Fruit fly (Drosophila melanogaster) whole organism, embryonic: ENCODE data around the gene HDAC4.

Source experiments
- Aef1 ChIP-seq: fragments of 200-800 bp; sonication (Bioruptor generic); IDR thresholded peaks from 3 replicates; pipeline ENCODE4 v1.3.6; 2022; ENCODE audit warnings: missing biosample characterization, missing genetic modification characterization
- Asciz ChIP-seq: fragments of 200-800 bp; sonication (Bioruptor generic); optimal IDR thresholded peaks from 2 replicates; lab custom pipeline; 2017; ENCODE audit warnings: missing biosample characterization, mild to moderate bottlenecking, missing genetic modification characterization, missing genetic modification reagents
- Bgb ChIP-seq: fragments of 200-800 bp; sonication (Bioruptor generic); IDR thresholded peaks from 2 replicates; pipeline ENCODE4 v1.3.6; 2022; ENCODE audit warnings: missing biosample characterization, missing genetic modification characterization; ENCODE audit not compliant: partially characterized antibody
- Blimp-1 ChIP-seq: fragments of 200-800 bp; sonication (Bioruptor generic); optimal IDR thresholded peaks from 3 replicates; lab custom pipeline; 2018; ENCODE audit warnings: missing biosample characterization, missing genetic modification characterization, mild to moderate bottlenecking, moderate library complexity, missing genetic modification reagents
- Bteb2 ChIP-seq: fragments of 200-800 bp; sonication (Bioruptor generic); optimal IDR thresholded peaks from 2 replicates; lab custom pipeline; 2016; ENCODE audit warnings: missing biosample characterization, missing genetic modification characterization
- CG10147 ChIP-seq: fragments of 200-800 bp; sonication (Bioruptor generic); optimal IDR thresholded peaks from 2 replicates; lab custom pipeline; 2019; ENCODE audit warnings: missing biosample characterization, mild to moderate bottlenecking, missing genetic modification characterization, moderate library complexity
- CG12391 ChIP-seq: fragments of 200-800 bp; sonication (Bioruptor generic); optimal IDR thresholded peaks from 3 replicates; lab custom pipeline; 2018; ENCODE audit warnings: missing biosample characterization, mild to moderate bottlenecking, missing genetic modification characterization, moderate library complexity
- CG13775 ChIP-seq: fragments of 200-800 bp; sonication (Bioruptor generic); optimal IDR thresholded peaks from 3 replicates; lab custom pipeline; 2017; ENCODE audit warnings: missing biosample characterization, mild to moderate bottlenecking, missing genetic modification characterization
- CG14710 ChIP-seq: fragments of 200-800 bp; sonication (Bioruptor generic); optimal IDR thresholded peaks from 3 replicates; lab custom pipeline; 2019; ENCODE audit warnings: missing biosample characterization, mild to moderate bottlenecking, missing genetic modification characterization, moderate library complexity
- CG15073 ChIP-seq: fragments of 200-800 bp; sonication (Bioruptor generic); optimal IDR thresholded peaks from 2 replicates; lab custom pipeline; 2016; ENCODE audit warnings: missing biosample characterization, missing genetic modification characterization
- CG16815 ChIP-seq: fragments of 200-800 bp; sonication (Bioruptor generic); optimal IDR thresholded peaks from 3 replicates; lab custom pipeline; 2017; ENCODE audit warnings: missing biosample characterization, mild to moderate bottlenecking, missing genetic modification characterization
- CG18764 ChIP-seq: fragments of 200-800 bp; sonication (Bioruptor generic); optimal IDR thresholded peaks from 3 replicates; lab custom pipeline; 2016; ENCODE audit warnings: missing biosample characterization, missing genetic modification characterization
- CG31441 ChIP-seq: fragments of 200-800 bp; sonication (Bioruptor generic); IDR thresholded peaks from 2 replicates; pipeline ENCODE4 v1.3.6; 2022; ENCODE audit warnings: missing biosample characterization, missing genetic modification characterization
- CG43689 ChIP-seq: fragments of 200-800 bp; sonication (Bioruptor generic); IDR thresholded peaks from 2 replicates; pipeline ENCODE4 v1.3.6; 2022; ENCODE audit warnings: missing biosample characterization, missing genetic modification characterization
- CG5180 ChIP-seq: fragments of 200-800 bp; sonication (Bioruptor generic); optimal IDR thresholded peaks from 3 replicates; lab custom pipeline; 2017; ENCODE audit warnings: missing biosample characterization, missing genetic modification characterization, mild to moderate bottlenecking, moderate library complexity, missing genetic modification reagents
- CG7372 ChIP-seq: fragments of 200-800 bp; sonication (Bioruptor generic); IDR thresholded peaks from 2 replicates; pipeline ENCODE4 v1.3.6; 2022; ENCODE audit warnings: missing biosample characterization, missing genetic modification characterization
- CG7556 ChIP-seq: fragments of 200-800 bp; sonication (Bioruptor generic); optimal IDR thresholded peaks from 2 replicates; lab custom pipeline; 2017; ENCODE audit warnings: missing biosample characterization, mild to moderate bottlenecking, missing genetic modification characterization
- CG8281 ChIP-seq: fragments of 200-800 bp; sonication (Bioruptor generic); optimal IDR thresholded peaks from 2 replicates; lab custom pipeline; 2018; ENCODE audit warnings: missing biosample characterization, mild to moderate bottlenecking, missing genetic modification characterization, moderate library complexity
- CG9609 ChIP-seq: fragments of 200-800 bp; sonication (Bioruptor generic); optimal IDR thresholded peaks from 3 replicates; lab custom pipeline; 2016; ENCODE audit warnings: missing biosample characterization, missing genetic modification characterization
- CrebB ChIP-seq: fragments of 200-800 bp; sonication (Bioruptor generic); optimal IDR thresholded peaks from 3 replicates; lab custom pipeline; 2018; ENCODE audit warnings: missing biosample characterization, mild to moderate bottlenecking, missing genetic modification characterization
- D19B ChIP-seq: fragments of 200-800 bp; sonication (Bioruptor generic); optimal IDR thresholded peaks from 2 replicates; lab custom pipeline; 2017; ENCODE audit warnings: missing biosample characterization, mild to moderate bottlenecking, missing genetic modification characterization
- Dll ChIP-seq: fragments of 200-800 bp; sonication (Bioruptor generic); IDR thresholded peaks from 4 replicates; pipeline ENCODE4 v1.3.6; 2022; ENCODE audit warnings: missing biosample characterization, missing genetic modification characterization; ENCODE audit not compliant: partially characterized antibody
- E2f1 ChIP-seq: fragments of 200-800 bp; sonication (Bioruptor generic); IDR thresholded peaks from 2 replicates; pipeline ENCODE4 v1.3.6; 2022; ENCODE audit warnings: missing biosample characterization, missing genetic modification characterization
- Hr3 ChIP-seq: fragments of 200-800 bp; sonication (Bioruptor generic); optimal IDR thresholded peaks from 3 replicates; lab custom pipeline; 2016; ENCODE audit warnings: missing biosample characterization, missing genetic modification characterization
- Max ChIP-seq: fragments of 200-800 bp; sonication (Bioruptor generic); optimal IDR thresholded peaks from 2 replicates; lab custom pipeline; 2016; ENCODE audit warnings: missing biosample characterization, mild to moderate bottlenecking, missing genetic modification characterization
- Oli ChIP-seq: fragments of 200-800 bp; sonication (Bioruptor generic); optimal IDR thresholded peaks from 2 replicates; lab custom pipeline; 2018; ENCODE audit warnings: missing biosample characterization, mild to moderate bottlenecking, missing genetic modification characterization, moderate library complexity
- Six4 ChIP-seq: fragments of 200-800 bp; sonication (Bioruptor generic); optimal IDR thresholded peaks from 2 replicates; lab custom pipeline; 2016; ENCODE audit warnings: missing biosample characterization, missing genetic modification characterization
- abd-A ChIP-seq: fragments of 200-800 bp; sonication (Bioruptor generic); optimal IDR thresholded peaks from 3 replicates; lab custom pipeline; 2019; ENCODE audit warnings: missing biosample characterization, mild to moderate bottlenecking, missing genetic modification characterization, moderate library complexity
- ac ChIP-seq: fragments of 200-800 bp; sonication (Bioruptor generic); optimal IDR thresholded peaks from 3 replicates; lab custom pipeline; 2017; ENCODE audit warnings: missing biosample characterization, mild to moderate bottlenecking, missing genetic modification characterization
- bbx ChIP-seq: fragments of 200-800 bp; sonication (Bioruptor generic); IDR thresholded peaks from 2 replicates; pipeline ENCODE4 v1.3.6; 2022; ENCODE audit warnings: missing biosample characterization, missing genetic modification characterization; ENCODE audit not compliant: partially characterized antibody
- bcd ChIP-seq: fragments of 200-800 bp; sonication (Bioruptor generic); optimal IDR thresholded peaks from 2 replicates; lab custom pipeline; 2017; ENCODE audit warnings: missing biosample characterization, mild to moderate bottlenecking, missing genetic modification characterization
- cwo ChIP-seq: fragments of 200-800 bp; sonication (Bioruptor generic); optimal IDR thresholded peaks from 3 replicates; lab custom pipeline; 2017; ENCODE audit warnings: missing biosample characterization, missing genetic modification characterization, mild to moderate bottlenecking, moderate library complexity, missing genetic modification reagents
- ems ChIP-seq: fragments of 200-800 bp; sonication (Bioruptor generic); optimal IDR thresholded peaks from 3 replicates; lab custom pipeline; 2016; ENCODE audit warnings: missing biosample characterization, missing genetic modification characterization
- esg ChIP-seq: fragments of 200-800 bp; sonication (Bioruptor generic); conservative IDR thresholded peaks from 2 replicates; pipeline ENCODE4 v1.3.6; 2022; ENCODE audit warnings: missing biosample characterization, missing genetic modification characterization
- ewg ChIP-seq: fragments of 200-800 bp; sonication (Bioruptor generic); optimal IDR thresholded peaks from 3 replicates; lab custom pipeline; 2017; ENCODE audit warnings: mild to moderate bottlenecking, missing biosample characterization, missing genetic modification reagents, missing genetic modification characterization
- ftz-f1 ChIP-seq: fragments of 200-800 bp; sonication (Bioruptor generic); optimal IDR thresholded peaks from 2 replicates; lab custom pipeline; 2016; ENCODE audit warnings: missing biosample characterization, missing genetic modification characterization
- gem ChIP-seq: fragments of 200-800 bp; sonication (Bioruptor generic); optimal IDR thresholded peaks from 2 replicates; lab custom pipeline; 2019; ENCODE audit warnings: missing biosample characterization, mild to moderate bottlenecking, missing genetic modification characterization, moderate library complexity
- gro ChIP-seq: fragments of 200-800 bp; sonication (Bioruptor generic); optimal IDR thresholded peaks from 2 replicates; lab custom pipeline; 2016; ENCODE audit warnings: missing biosample characterization, missing genetic modification characterization
- gsb ChIP-seq: fragments of 200-800 bp; sonication (Bioruptor generic); IDR thresholded peaks from 2 replicates; pipeline ENCODE4 v1.3.6; 2022; ENCODE audit warnings: missing biosample characterization, missing genetic modification characterization
- hth ChIP-seq: fragments of >200 bp; optimal IDR thresholded peaks from 2 replicates; lab custom pipeline; 2017; ENCODE audit warnings: inconsistent platforms
- inv ChIP-seq: fragments of 200-800 bp; sonication (Bioruptor generic); IDR thresholded peaks from 2 replicates; pipeline ENCODE4 v1.3.6; 2022; ENCODE audit warnings: missing biosample characterization, missing genetic modification characterization; ENCODE audit not compliant: partially characterized antibody
- kah ChIP-seq: fragments of 200-800 bp; sonication (Bioruptor generic); optimal IDR thresholded peaks from 2 replicates; lab custom pipeline; 2018; ENCODE audit warnings: missing biosample characterization, mild to moderate bottlenecking, missing genetic modification characterization
- lola ChIP-seq, 3 experiments: fragments of >200 bp in 2 of 3; fragments of 200-800 bp in 1 of 3; sonication (Bioruptor generic) in 1 of 3; optimal IDR thresholded peaks; 2 replicates each; lab custom pipeline; 2017 to 2019; ENCODE audit warnings: missing biosample characterization in 3 of 3, missing genetic modification characterization in 3 of 3, mild to moderate bottlenecking in 1 of 3, moderate library complexity in 1 of 3
- psq ChIP-seq: fragments of 200-800 bp; sonication (Bioruptor generic); optimal IDR thresholded peaks from 2 replicates; lab custom pipeline; 2017; ENCODE audit warnings: missing biosample characterization, missing genetic modification characterization
- rib ChIP-seq: fragments of 200-800 bp; sonication (Bioruptor generic); IDR thresholded peaks from 2 replicates; pipeline ENCODE4 v1.3.6; 2022; ENCODE audit warnings: missing biosample characterization, missing genetic modification characterization
- sna ChIP-seq: fragments of 200-800 bp; sonication (Bioruptor generic); IDR thresholded peaks from 2 replicates; pipeline ENCODE4 v1.3.6; 2022; ENCODE audit warnings: missing biosample characterization, missing genetic modification characterization; ENCODE audit not compliant: partially characterized antibody
- tx ChIP-seq: fragments of 200-800 bp; sonication (Bioruptor generic); optimal IDR thresholded peaks from 2 replicates; lab custom pipeline; 2016; ENCODE audit warnings: missing biosample characterization, missing genetic modification characterization

HDAC4 gene

dm6 chrX:13233811-13234737 is 51.4 kb downstream of the HDAC4 start (continued):
- TF ChIP-seq Six4 (GFP tag; lab: Kevin White, UChicago) (peak; percentile 79), CG18764 (GFP tag; lab: Kevin White, UChicago) (peak; percentile 42), CG14710 (peak; percentile 93), sna (GFP tag; lab: Robert Waterston, UW) (no peak), ewg (GFP tag; lab: Kevin White, UChicago) (peak; percentile 51), bcd (GFP tag; lab: Kevin White, UChicago) (peak; percentile 86), Blimp-1 (peak; percentile 84), gem (tag; lab: Kevin White, UChicago) (peak; percentile 89), CG7556 (GFP tag; lab: Kevin White, UChicago) (peak; percentile 85), Dll (no peak), Oli (peak; percentile 85), CG5180 (GFP tag; lab: Kevin White, UChicago) (peak; percentile 64), CG12391 (tag; lab: Kevin White, UChicago) (peak; percentile 87), Asciz (GFP tag; lab: Kevin White, UChicago) (peak; percentile 76), ftz-f1 (no peak), gsb (GFP tag; lab: Robert Waterston, UW) (no peak), lola (GFP tag; optimal IDR thresholded peaks at IDR 0.05; lab: Kevin White, UChicago) (peak in 1 of 3 experiments; percentile 95), Bgb (GFP tag; lab: Robert Waterston, UW) (no peak), CG7372 (GFP tag; lab: Robert Waterston, UW) (peak; percentile 45; the same call in 1 of the 2 replicates), CG16815 (GFP tag; lab: Kevin White, UChicago) (peak; percentile 88), hth (no peak), ems (GFP tag; lab: Kevin White, UChicago) (peak; percentile 68), CG31441 (GFP tag; lab: Robert Waterston, UW) (peak; percentile 89), Hr3 (GFP tag; lab: Kevin White, UChicago) (peak; percentile 77), psq (GFP tag; lab: Kevin White, UChicago) (peak; percentile 55), abd-A (tag; lab: Kevin White, UChicago) (peak; percentile 17), gro (GFP tag; lab: Kevin White, UChicago) (peak; percentile 57), Bteb2 (GFP tag; lab: Kevin White, UChicago) (peak; percentile 74), CrebB (tag; lab: Kevin White, UChicago) (peak; percentile 55), CG13775 (GFP tag; lab: Kevin White, UChicago) (peak; percentile 89), Max (GFP tag; lab: Kevin White, UChicago) (peak; percentile 75), bbx (GFP tag; lab: Robert Waterston, UW) (no peak), CG8281 (tag; lab: Kevin White, UChicago) (peak; percentile 56), CG15073 (GFP tag; lab: Kevin White, UChicago) (peak; percentile 46), Aef1 (GFP tag; lab: Robert Waterston, UW) (peak; percentile 62; the same call in 2 of the 3 replicates), kah (GFP tag; lab: Kevin White, UChicago) (peak; percentile 43), esg (GFP tag; lab: Robert Waterston, UW) (peak; percentile 44), rib (0 out of 2 replicates have a peak, but pooled peaks have one; percentile 23), cwo (GFP tag; lab: Kevin White, UChicago) (peak; percentile 55), CG43689 (GFP tag; lab: Robert Waterston, UW) (peak; percentile 57; the same call in 1 of the 2 replicates), ac (GFP tag; lab: Kevin White, UChicago) (peak; percentile 84), CG9609 (GFP tag; lab: Kevin White, UChicago) (peak; percentile 53), CG10147 (GFP tag; lab: Kevin White, UChicago) (peak; percentile 46), tx (GFP tag; lab: Kevin White, UChicago) (peak; percentile 61), E2f1 (GFP tag; lab: Robert Waterston, UW) (peak; percentile 79), D19B (GFP tag; lab: Kevin White, UChicago) (peak; percentile 22), inv (GFP tag; lab: Robert Waterston, UW) (no peak)
